Fruit fly (Drosophila melanogaster) whole organism, embryonic: ENCODE data around the gene Rpp30.

ENCODE experiments used
- Abd-B ChIP-seq: fragments of 200-800 bp; sonication (Bioruptor generic); optimal IDR thresholded peaks from 2 replicates; lab custom pipeline; 2018; ENCODE audit warnings: missing biosample characterization, mild to moderate bottlenecking, missing genetic modification characterization, moderate library complexity
- Bgb ChIP-seq: fragments of 200-800 bp; sonication (Bioruptor generic); IDR thresholded peaks from 2 replicates; pipeline ENCODE4 v1.3.6; 2022; ENCODE audit warnings: missing biosample characterization, missing genetic modification characterization; ENCODE audit not compliant: partially characterized antibody
- CG10147 ChIP-seq: fragments of 200-800 bp; sonication (Bioruptor generic); optimal IDR thresholded peaks from 2 replicates; lab custom pipeline; 2019; ENCODE audit warnings: missing biosample characterization, mild to moderate bottlenecking, missing genetic modification characterization, moderate library complexity
- CG10565 ChIP-seq: fragments of 200-800 bp; sonication (Bioruptor generic); optimal IDR thresholded peaks from 3 replicates; lab custom pipeline; 2016; ENCODE audit warnings: missing biosample characterization, mild to moderate bottlenecking, missing genetic modification characterization
- CG10979 ChIP-seq: fragments of 200-800 bp; sonication (Bioruptor generic); optimal IDR thresholded peaks from 2 replicates; lab custom pipeline; 2018; ENCODE audit warnings: missing biosample characterization, mild to moderate bottlenecking, missing genetic modification characterization, moderate library complexity
- CG11504 ChIP-seq: fragments of 200-800 bp; sonication (Bioruptor generic); optimal IDR thresholded peaks from 3 replicates; lab custom pipeline; 2019; ENCODE audit warnings: missing biosample characterization, mild to moderate bottlenecking, missing genetic modification characterization, moderate library complexity
- CG12104 ChIP-seq: fragments of 200-800 bp; sonication (Bioruptor generic); optimal IDR thresholded peaks from 3 replicates; lab custom pipeline; 2016; ENCODE audit warnings: missing biosample characterization, missing genetic modification characterization
- CG15011 ChIP-seq: fragments of 200-800 bp; sonication (Bioruptor generic); optimal IDR thresholded peaks from 3 replicates; lab custom pipeline; 2018; ENCODE audit warnings: missing biosample characterization, mild to moderate bottlenecking, missing genetic modification characterization
- CG16813 ChIP-seq: fragments of 200-800 bp; sonication (Bioruptor generic); IDR thresholded peaks from 3 replicates; pipeline ENCODE4 v1.3.6; 2022; ENCODE audit warnings: missing biosample characterization, missing genetic modification characterization; ENCODE audit not compliant: partially characterized antibody
- CG16815 ChIP-seq: fragments of 200-800 bp; sonication (Bioruptor generic); optimal IDR thresholded peaks from 3 replicates; lab custom pipeline; 2017; ENCODE audit warnings: missing biosample characterization, mild to moderate bottlenecking, missing genetic modification characterization
- CG17385 ChIP-seq: fragments of 200-800 bp; sonication (Bioruptor generic); optimal IDR thresholded peaks from 3 replicates; lab custom pipeline; 2018; ENCODE audit warnings: missing biosample characterization, mild to moderate bottlenecking, missing genetic modification characterization
- CG17802 ChIP-seq: fragments of 200-800 bp; sonication (Bioruptor generic); optimal IDR thresholded peaks from 2 replicates; lab custom pipeline; 2018; ENCODE audit warnings: missing biosample characterization, mild to moderate bottlenecking, missing genetic modification characterization, moderate library complexity
- CG17829 ChIP-seq: fragments of 200-800 bp; optimal IDR thresholded peaks from 2 replicates; lab custom pipeline; 2019; ENCODE audit warnings: missing biosample characterization, mild to moderate bottlenecking, missing genetic modification characterization, moderate library complexity
- CG30431 ChIP-seq: fragments of 200-800 bp; sonication (Bioruptor generic); optimal IDR thresholded peaks from 2 replicates; lab custom pipeline; 2017; ENCODE audit warnings: missing biosample characterization, missing genetic modification characterization
- CG31365 ChIP-seq: fragments of 200-800 bp; sonication (Bioruptor generic); optimal IDR thresholded peaks from 2 replicates; lab custom pipeline; 2018; ENCODE audit warnings: missing biosample characterization, mild to moderate bottlenecking, missing genetic modification characterization
- CG3407 ChIP-seq: fragments of 200-800 bp; sonication (Bioruptor generic); optimal IDR thresholded peaks from 2 replicates; lab custom pipeline; 2018; ENCODE audit warnings: missing biosample characterization, mild to moderate bottlenecking, missing genetic modification characterization
- CG34224 ChIP-seq: fragments of 200-800 bp; sonication (Bioruptor generic); IDR thresholded peaks from 3 replicates; pipeline ENCODE4 v1.3.6; 2022; ENCODE audit warnings: missing biosample characterization, missing genetic modification characterization; ENCODE audit not compliant: partially characterized antibody
- CG42726 ChIP-seq: fragments of 200-800 bp; sonication (Bioruptor generic); IDR thresholded peaks from 2 replicates; pipeline ENCODE4 v1.3.6; 2022; ENCODE audit warnings: missing biosample characterization, missing genetic modification characterization; ENCODE audit not compliant: partially characterized antibody
- CG5180 ChIP-seq: fragments of 200-800 bp; sonication (Bioruptor generic); optimal IDR thresholded peaks from 3 replicates; lab custom pipeline; 2017; ENCODE audit warnings: missing biosample characterization, missing genetic modification characterization, mild to moderate bottlenecking, moderate library complexity, missing genetic modification reagents
- CG6254 ChIP-seq: fragments of 200-800 bp; sonication (Bioruptor generic); optimal IDR thresholded peaks from 3 replicates; lab custom pipeline; 2017; ENCODE audit warnings: mild to moderate bottlenecking, missing biosample characterization, missing genetic modification reagents, missing genetic modification characterization
- CG7963 ChIP-seq: fragments of 200-800 bp; sonication (Bioruptor generic); IDR thresholded peaks from 3 replicates; pipeline ENCODE4 v1.3.6; 2022; ENCODE audit warnings: missing biosample characterization, missing genetic modification characterization; ENCODE audit not compliant: partially characterized antibody
- CG9609 ChIP-seq: fragments of 200-800 bp; sonication (Bioruptor generic); optimal IDR thresholded peaks from 3 replicates; lab custom pipeline; 2016; ENCODE audit warnings: missing biosample characterization, missing genetic modification characterization
- CG9876 ChIP-seq: fragments of 200-800 bp; sonication (Bioruptor generic); optimal IDR thresholded peaks from 2 replicates; lab custom pipeline; 2016; ENCODE audit warnings: missing biosample characterization, missing genetic modification characterization
- E2f2 ChIP-seq: fragments of 200-800 bp; sonication (Bioruptor generic); IDR thresholded peaks from 2 replicates; pipeline ENCODE4 v1.3.6; 2022; ENCODE audit warnings: missing biosample characterization, missing genetic modification characterization
- HLHmδ ChIP-seq: fragments of 200-800 bp; sonication (Bioruptor generic); optimal IDR thresholded peaks from 2 replicates; lab custom pipeline; 2018; ENCODE audit warnings: missing biosample characterization, mild to moderate bottlenecking, missing genetic modification characterization, moderate library complexity
- Hand ChIP-seq: fragments of 200-800 bp; sonication (Bioruptor generic); optimal IDR thresholded peaks from 2 replicates; lab custom pipeline; 2017; ENCODE audit warnings: mild to moderate bottlenecking, missing biosample characterization, missing genetic modification reagents, missing genetic modification characterization
- HmgZ ChIP-seq: fragments of 200-800 bp; sonication (Bioruptor generic); optimal IDR thresholded peaks from 2 replicates; lab custom pipeline; 2018; ENCODE audit warnings: missing biosample characterization, mild to moderate bottlenecking, missing genetic modification characterization
- MTF-1 ChIP-seq: fragments of 200-800 bp; sonication (Bioruptor generic); optimal IDR thresholded peaks from 2 replicates; lab custom pipeline; 2018; ENCODE audit warnings: missing biosample characterization, mild to moderate bottlenecking, missing genetic modification characterization, borderline replicate concordance
- NC2α ChIP-seq: fragments of 200-800 bp; sonication (Bioruptor generic); optimal IDR thresholded peaks from 2 replicates; lab custom pipeline; 2016; ENCODE audit warnings: missing biosample characterization, missing genetic modification characterization
- NFAT ChIP-seq: fragments of 200-800 bp; sonication (Bioruptor generic); IDR thresholded peaks from 2 replicates; pipeline ENCODE4 v1.3.6; 2022; ENCODE audit warnings: missing biosample characterization, missing genetic modification characterization
- Ptx1 ChIP-seq: fragments of 200-800 bp; sonication (Bioruptor generic); IDR thresholded peaks from 2 replicates; pipeline ENCODE4 v1.3.6; 2022; ENCODE audit warnings: missing biosample characterization, missing genetic modification characterization
- Scr ChIP-seq: fragments of 200-800 bp; sonication (Bioruptor generic); IDR thresholded peaks from 2 replicates; pipeline ENCODE4 v1.3.6; 2022; ENCODE audit warnings: missing biosample characterization, missing genetic modification characterization; ENCODE audit not compliant: partially characterized antibody
- al ChIP-seq: fragments of 200-800 bp; sonication (Bioruptor generic); IDR thresholded peaks from 2 replicates; pipeline ENCODE4 v1.3.6; 2022; ENCODE audit warnings: missing biosample characterization, missing genetic modification characterization
- ap ChIP-seq: fragments of 200-800 bp; sonication (Bioruptor generic); IDR thresholded peaks from 2 replicates; pipeline ENCODE4 v1.3.6; 2022; ENCODE audit warnings: missing biosample characterization, missing genetic modification characterization
- dati ChIP-seq: fragments of 200-800 bp; sonication (Bioruptor generic); IDR thresholded peaks from 2 replicates; pipeline ENCODE4 v1.3.6; 2022; ENCODE audit warnings: missing biosample characterization, missing genetic modification characterization
- dysf ChIP-seq: fragments of 200-800 bp; sonication (Bioruptor generic); IDR thresholded peaks from 3 replicates; pipeline ENCODE4 v1.3.6; 2022; ENCODE audit warnings: missing biosample characterization, missing genetic modification characterization
- fd3F ChIP-seq: fragments of 200-800 bp; sonication (Bioruptor generic); optimal IDR thresholded peaks from 2 replicates; lab custom pipeline; 2018; ENCODE audit warnings: missing biosample characterization, mild to moderate bottlenecking, missing genetic modification characterization, moderate library complexity
- kay ChIP-seq: fragments of 200-800 bp; sonication (Bioruptor generic); optimal IDR thresholded peaks from 2 replicates; lab custom pipeline; 2016; ENCODE audit warnings: missing biosample characterization, missing genetic modification characterization
- ken ChIP-seq: fragments of 200-800 bp; sonication (Bioruptor generic); IDR thresholded peaks from 3 replicates; pipeline ENCODE4 v1.3.6; 2022; ENCODE audit warnings: missing biosample characterization, missing genetic modification characterization
- mirr ChIP-seq: fragments of 200-800 bp; sonication (Bioruptor generic); optimal IDR thresholded peaks from 3 replicates; lab custom pipeline; 2018; ENCODE audit warnings: missing biosample characterization, mild to moderate bottlenecking, missing genetic modification characterization
- pb ChIP-seq: fragments of 200-800 bp; sonication (Bioruptor generic); optimal IDR thresholded peaks from 3 replicates; lab custom pipeline; 2016; ENCODE audit warnings: missing biosample characterization, missing genetic modification characterization
- rib ChIP-seq: fragments of 200-800 bp; sonication (Bioruptor generic); IDR thresholded peaks from 2 replicates; pipeline ENCODE4 v1.3.6; 2022; ENCODE audit warnings: missing biosample characterization, missing genetic modification characterization
- sd ChIP-seq: fragments of 200-800 bp; sonication (Bioruptor generic); optimal IDR thresholded peaks from 3 replicates; lab custom pipeline; 2018; ENCODE audit warnings: missing biosample characterization, mild to moderate bottlenecking, missing genetic modification characterization, moderate library complexity
- seq ChIP-seq: fragments of 200-800 bp; sonication (Bioruptor generic); IDR thresholded peaks from 2 replicates; pipeline ENCODE4 v1.3.6; 2022; ENCODE audit warnings: missing biosample characterization, missing genetic modification characterization
- sug ChIP-seq: fragments of 200-800 bp; optimal IDR thresholded peaks from 2 replicates; lab custom pipeline; 2019; ENCODE audit warnings: missing biosample characterization, mild to moderate bottlenecking, missing genetic modification characterization, moderate library complexity
- tll ChIP-seq, 2 experiments: fragments of 200-800 bp in 1 of 2; fragments of >200 bp in 1 of 2; sonication (Bioruptor generic) in 1 of 2; optimal IDR thresholded peaks; 2 replicates each; lab custom pipeline; 2017 to 2019; ENCODE audit warnings: missing biosample characterization in 2 of 2, missing genetic modification characterization in 2 of 2, mild to moderate bottlenecking in 1 of 2, moderate library complexity in 1 of 2
- vvl ChIP-seq: fragments of 200-800 bp; sonication (Bioruptor generic); IDR thresholded peaks from 2 replicates; pipeline ENCODE4 v1.3.6; 2022; ENCODE audit warnings: missing biosample characterization, missing genetic modification characterization
- wor ChIP-seq: fragments of 200-800 bp; sonication (Bioruptor generic); IDR thresholded peaks from 2 replicates; pipeline ENCODE4 v1.3.6; 2022; ENCODE audit warnings: missing biosample characterization, missing genetic modification characterization
- yki ChIP-seq: fragments of >200 bp; optimal IDR thresholded peaks from 3 replicates; lab custom pipeline; 2018

Gene Rpp30

dm6 chr2L:247845-248473 lies 4.2 kb downstream of the Rpp30 start (continued):
- TF ChIP-seq CG6254 (GFP tag; lab: Kevin White, UChicago), result peak; percentile 20
- TF ChIP-seq Abd-B, result peak; percentile 15
- TF ChIP-seq CG12104 (GFP tag; lab: Kevin White, UChicago), result peak; percentile 0
- TF ChIP-seq CG30431 (GFP tag; lab: Kevin White, UChicago), result no peak
- peak; percentile 29; the same call in 1 of the 2 replicates for TF ChIP-seq al (GFP tag; lab: Robert Waterston, UW)
- no peak for TF ChIP-seq Scr
- no peak for TF ChIP-seq CG17802 (tag; lab: Kevin White, UChicago)
- peak; percentile 21 for TF ChIP-seq CG10979 (tag; lab: Kevin White, UChicago)
- TF ChIP-seq CG17829, result peak; percentile 54
- peak; percentile 50 for TF ChIP-seq fd3F (GFP tag; lab: Kevin White, UChicago)
- TF ChIP-seq CG16815 (GFP tag; lab: Kevin White, UChicago), result peak; percentile 46
- no peak; the same call in 1 of the 2 replicates for TF ChIP-seq NFAT (GFP tag; lab: Robert Waterston, UW)
- TF ChIP-seq vvl (GFP tag; lab: Robert Waterston, UW), result peak; percentile 42; the same call in 1 of the 2 replicates
- peak; percentile 80 for TF ChIP-seq CG17385
- peak; percentile 20 for TF ChIP-seq HmgZ (tag; lab: Kevin White, UChicago)
- TF ChIP-seq seq (GFP tag; lab: Robert Waterston, UW), result no peak
- TF ChIP-seq dati, result no peak
- peak; percentile 9 for TF ChIP-seq CG3407 (GFP tag; lab: Kevin White, UChicago)
- TF ChIP-seq HLHmδ (GFP tag; lab: Kevin White, UChicago), result no peak
- peak; percentile 55 for TF ChIP-seq Ptx1
- no peak for TF ChIP-seq tll (GFP tag; optimal IDR thresholded peaks at IDR 0.05; lab: Kevin White, UChicago)
- TF ChIP-seq CG5180, result peak; percentile 16
- peak; percentile 6 for TF ChIP-seq CG9609 (GFP tag; lab: Kevin White, UChicago)
- no peak for TF ChIP-seq yki (lab: Kevin White, UChicago)
- TF ChIP-seq CG34224 (GFP tag; lab: Robert Waterston, UW), result no peak
- peak; percentile 58 for TF ChIP-seq dysf (GFP tag; lab: Robert Waterston, UW)
- no peak for TF ChIP-seq CG7963
- no peak for TF ChIP-seq wor
- peak; percentile 53 for TF ChIP-seq CG15011
- peak; percentile 44 for TF ChIP-seq CG10147 (GFP tag; lab: Kevin White, UChicago)
- TF ChIP-seq CG42726 (GFP tag; lab: Robert Waterston, UW), result no peak
- TF ChIP-seq E2f2, result no peak
- TF ChIP-seq pb (GFP tag; lab: Kevin White, UChicago), result no peak
- no peak for TF ChIP-seq CG16813 (GFP tag; lab: Robert Waterston, UW)
- TF ChIP-seq CG31365 (tag; lab: Kevin White, UChicago), result no peak
- TF ChIP-seq sd (tag; lab: Kevin White, UChicago), result peak; percentile 61
- no peak for TF ChIP-seq CG10565 (GFP tag; lab: Kevin White, UChicago)
- TF ChIP-seq Hand (GFP tag; lab: Kevin White, UChicago), result peak; percentile 37
- TF ChIP-seq ap, result no peak
- no peak for TF ChIP-seq NC2α
- no peak for TF ChIP-seq kay (GFP tag; lab: Kevin White, UChicago)
- peak; percentile 55 for TF ChIP-seq sug (tag; lab: Kevin White, UChicago)
- TF ChIP-seq rib (GFP tag; lab: Robert Waterston, UW), result peak; percentile 82
- no peak for TF ChIP-seq ken
- TF ChIP-seq MTF-1 (GFP tag; lab: Kevin White, UChicago), result no peak
- TF ChIP-seq Bgb (GFP tag; lab: Robert Waterston, UW), result peak; percentile 42; the same call in 1 of the 2 replicates
- TF ChIP-seq CG11504 (tag; lab: Kevin White, UChicago), result peak; percentile 66
- no peak for TF ChIP-seq CG9876 (GFP tag; lab: Kevin White, UChicago)
- TF ChIP-seq mirr (GFP tag; lab: Kevin White, UChicago), result peak; percentile 52
